Worm (Caenorhabditis elegans): Measurements from ENCODE around the gene srw-68.

srw-68 gene

ce11 chrV:7395359-7395758 lies 31.1 kb downstream of the srw-68 start, which contains the start of gene srx-9:
Gene srx-9 (minus strand): TSS chrV:7395459.
- TF ChIP-seq hmbx-1 (tag; optimal IDR thresholded peaks at IDR 0.05) (no peak), F13C5.2 (tag; optimal IDR thresholded peaks at IDR 0.05) (no peak), aly-1 (tag; optimal IDR thresholded peaks at IDR 0.05) (no peak), tbx-37 (GFP tag; conservative IDR thresholded peaks at IDR 0.05) (no peak), pes-1 (GFP tag; IDR thresholded peaks at IDR 0.05) (no peak), scrt-1 (GFP tag; IDR thresholded peaks at IDR 0.05) (no peak), flt-1 (GFP tag; IDR thresholded peaks at IDR 0.05) (no peak), sea-1 (GFP tag; conservative IDR thresholded peaks at IDR 0.05) (no peak), ama-1 (optimal IDR thresholded peaks at IDR 0.05) (no peak), ceh-36 (tag; optimal IDR thresholded peaks at IDR 0.05) (no peak), tbx-11 (GFP tag; IDR thresholded peaks at IDR 0.05) (no peak), ets-7 (tag; optimal IDR thresholded peaks at IDR 0.05) (no peak), ceh-13 (GFP tag; optimal IDR thresholded peaks at IDR 0.05) (no peak), hnd-1 (tag; optimal IDR thresholded peaks at IDR 0.05) (no peak), hmg-4 (GFP tag; optimal IDR thresholded peaks at IDR 0.05) (no peak), B0310.2 (tag; optimal IDR thresholded peaks at IDR 0.05) (no peak), tra-4 (tag; optimal IDR thresholded peaks at IDR 0.05) (no peak)

ce11 chrV:7391933-7392332 lies 34.6 kb downstream of the srw-68 start, which contains the start of gene fbxa-105:
Gene fbxa-105 (minus strand): TSS chrV:7392029.
- TF ChIP-seq tbx-11 (GFP tag; IDR thresholded peaks at IDR 0.05) (no peak), aly-1 (tag; optimal IDR thresholded peaks at IDR 0.05) (no peak), flt-1 (GFP tag; IDR thresholded peaks at IDR 0.05) (no peak), sea-1 (GFP tag; conservative IDR thresholded peaks at IDR 0.05) (no peak), ets-7 (tag; optimal IDR thresholded peaks at IDR 0.05) (no peak), hmbx-1 (tag; optimal IDR thresholded peaks at IDR 0.05) (no peak), tbx-37 (GFP tag; conservative IDR thresholded peaks at IDR 0.05) (no peak), ceh-13 (GFP tag; optimal IDR thresholded peaks at IDR 0.05) (no peak), pes-1 (GFP tag; IDR thresholded peaks at IDR 0.05) (no peak)

ce11 chrV:7389771-7390170 lies 36.7 kb downstream of the srw-68 start, which contains the start of gene C02H6.1:
Gene C02H6.1 (minus strand): TSS chrV:7389871.
- TF ChIP-seq scrt-1 (GFP tag; IDR thresholded peaks at IDR 0.05) (no peak), ets-7 (tag; optimal IDR thresholded peaks at IDR 0.05) (no peak), pes-1 (GFP tag; IDR thresholded peaks at IDR 0.05) (no peak), hmbx-1 (tag; optimal IDR thresholded peaks at IDR 0.05) (no peak), sea-1 (GFP tag; conservative IDR thresholded peaks at IDR 0.05) (no peak), tra-4 (tag; optimal IDR thresholded peaks at IDR 0.05) (no peak), hnd-1 (tag; optimal IDR thresholded peaks at IDR 0.05) (no peak), flt-1 (GFP tag; IDR thresholded peaks at IDR 0.05) (no peak), B0310.2 (tag; optimal IDR thresholded peaks at IDR 0.05) (no peak), ceh-13 (GFP tag; optimal IDR thresholded peaks at IDR 0.05) (no peak), tbx-11 (GFP tag; IDR thresholded peaks at IDR 0.05) (no peak), hmg-4 (GFP tag; optimal IDR thresholded peaks at IDR 0.05) (no peak), F13C5.2 (tag; optimal IDR thresholded peaks at IDR 0.05) (no peak), ceh-36 (tag; optimal IDR thresholded peaks at IDR 0.05) (no peak), tbx-37 (GFP tag; conservative IDR thresholded peaks at IDR 0.05) (no peak), ama-1 (optimal IDR thresholded peaks at IDR 0.05) (no peak), aly-1 (tag; optimal IDR thresholded peaks at IDR 0.05) (no peak)

- TF ChIP-seq ceh-36 (tag; optimal IDR thresholded peaks at IDR 0.05), result no peak
- TF ChIP-seq hnd-1 (tag; optimal IDR thresholded peaks at IDR 0.05), result no peak
- TF ChIP-seq flt-1 (GFP tag; IDR thresholded peaks at IDR 0.05), result no peak
- TF ChIP-seq aly-1 (tag; optimal IDR thresholded peaks at IDR 0.05), result no peak
- no peak for TF ChIP-seq sea-1 (GFP tag; conservative IDR thresholded peaks at IDR 0.05)
- TF ChIP-seq ama-1 (optimal IDR thresholded peaks at IDR 0.05), result no peak
- no peak for TF ChIP-seq hmg-4 (GFP tag; optimal IDR thresholded peaks at IDR 0.05)
- TF ChIP-seq pes-1 (GFP tag; IDR thresholded peaks at IDR 0.05), result no peak
- TF ChIP-seq F13C5.2 (tag; optimal IDR thresholded peaks at IDR 0.05), result no peak
- no peak for TF ChIP-seq B0310.2 (tag; optimal IDR thresholded peaks at IDR 0.05)
- TF ChIP-seq scrt-1 (GFP tag; IDR thresholded peaks at IDR 0.05), result no peak
- TF ChIP-seq ets-7 (tag; optimal IDR thresholded peaks at IDR 0.05), result no peak
Observed at ce11 chrV:7387755-7388154, 38.7 kb downstream of the srw-68 start, which contains the start of gene C02H6.3. Gene C02H6.3 (minus strand): TSS chrV:7387855.

- no peak for TF ChIP-seq F13C5.2 (tag; optimal IDR thresholded peaks at IDR 0.05)
- no peak for TF ChIP-seq ceh-13 (GFP tag; optimal IDR thresholded peaks at IDR 0.05)
- TF ChIP-seq B0310.2 (tag; optimal IDR thresholded peaks at IDR 0.05), result no peak
- TF ChIP-seq ceh-36 (tag; optimal IDR thresholded peaks at IDR 0.05), result no peak
- TF ChIP-seq aly-1 (tag; optimal IDR thresholded peaks at IDR 0.05), result no peak
- TF ChIP-seq flt-1 (GFP tag; IDR thresholded peaks at IDR 0.05), result no peak
Observed at ce11 chrV:7386052-7386573, 40.4 kb downstream of the srw-68 start, which contains the start of gene srp-6. Gene srp-6 (minus strand): TSS chrV:7386102.

- TF ChIP-seq ama-1 (optimal IDR thresholded peaks at IDR 0.05) (no peak), hmg-4 (GFP tag; optimal IDR thresholded peaks at IDR 0.05) (no peak), hnd-1 (tag; optimal IDR thresholded peaks at IDR 0.05) (no peak), scrt-1 (GFP tag; IDR thresholded peaks at IDR 0.05) (no peak), aly-1 (tag; optimal IDR thresholded peaks at IDR 0.05) (no peak), pes-1 (GFP tag; IDR thresholded peaks at IDR 0.05) (no peak), sea-1 (GFP tag; conservative IDR thresholded peaks at IDR 0.05) (no peak), B0310.2 (tag; optimal IDR thresholded peaks at IDR 0.05) (no peak), ets-7 (tag; optimal IDR thresholded peaks at IDR 0.05) (no peak), tbx-37 (GFP tag; conservative IDR thresholded peaks at IDR 0.05) (no peak), F13C5.2 (tag; optimal IDR thresholded peaks at IDR 0.05) (no peak), ceh-36 (tag; optimal IDR thresholded peaks at IDR 0.05) (no peak), ceh-13 (GFP tag; optimal IDR thresholded peaks at IDR 0.05) (no peak), flt-1 (GFP tag; IDR thresholded peaks at IDR 0.05) (no peak)
Observed at ce11 chrV:7381008-7381407, 45.5 kb downstream of the srw-68 start, which contains the start of gene C03G6.17. Gene C03G6.17 (minus strand): TSS chrV:7381108.

- TF ChIP-seq ets-7 (tag; optimal IDR thresholded peaks at IDR 0.05) (no peak), aly-1 (tag; optimal IDR thresholded peaks at IDR 0.05) (no peak), ama-1 (optimal IDR thresholded peaks at IDR 0.05) (no peak), scrt-1 (GFP tag; IDR thresholded peaks at IDR 0.05) (no peak)
Observed at ce11 chrV:7379384-7379783, 47.1 kb downstream of the srw-68 start, which contains the start of gene srsx-24. Gene srsx-24 (minus strand): TSS chrV:7379484.

All from whole organism, early embryonic.